Worm (Caenorhabditis elegans): ENCODE data around the gene C25H3.14.

DNA sequence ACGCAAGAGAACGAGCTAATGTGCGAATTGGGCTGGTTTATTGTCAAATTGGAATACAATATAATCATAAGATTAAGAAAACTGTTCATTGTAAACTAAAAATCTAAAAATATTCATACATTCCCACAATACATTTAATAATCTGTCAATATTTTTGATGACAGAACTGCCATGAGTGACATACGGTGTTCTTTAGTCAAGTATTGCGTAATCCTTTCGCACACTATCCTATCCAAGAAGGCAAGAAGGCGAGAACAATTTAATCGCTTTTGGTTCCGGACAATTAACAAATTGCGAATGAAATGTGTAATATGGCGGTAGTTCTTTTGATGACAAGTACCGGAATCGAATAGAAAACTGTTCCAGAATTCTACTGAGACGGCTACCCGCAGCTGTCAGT is 40.0 kb downstream of the C25H3.14 start:
- TF ChIP-seq ztf-11 (tag; optimal IDR thresholded peaks at IDR 0.05), result no peak
- TF ChIP-seq R02D3.7 (tag; optimal IDR thresholded peaks at IDR 0.05), result no peak
- no peak for TF ChIP-seq ama-1 (optimal IDR thresholded peaks at IDR 0.05)
- TF ChIP-seq aly-2 (tag; optimal IDR thresholded peaks at IDR 0.05), result no peak
- TF ChIP-seq lin-39 (tag; optimal IDR thresholded peaks at IDR 0.05), result no peak
